Worm (Caenorhabditis elegans) whole organism, mixed stage, embryonic: Measurements from ENCODE around the gene Y47D3B.4.
A peak's percentile ranks its signal among the peaks of the same experiment; 100 is the strongest.

Source experiments
- M03D4.4 ChIP-seq: sonication (generic microtip); optimal IDR thresholded peaks from 2 replicates; lab custom pipeline; 2017; ENCODE audit warnings: mild to moderate bottlenecking, missing genetic modification characterization, missing compliant biosample characterization
- bed-3 ChIP-seq: fragments of 200-800 bp; sonication (Bioruptor generic); optimal IDR thresholded peaks from 3 replicates; lab custom pipeline; 2018; ENCODE audit warnings: mild to moderate bottlenecking, missing genetic modification characterization, moderate library complexity, missing compliant biosample characterization
- blmp-1 ChIP-seq: fragments of 150-350 bp; optimal IDR thresholded peaks from 2 replicates; lab custom pipeline; 2014; ENCODE audit warnings: missing biosample characterization, missing genetic modification characterization
- ceh-39 ChIP-seq: fragments of 150-350 bp; optimal IDR thresholded peaks from 2 replicates; lab custom pipeline; 2014; ENCODE audit warnings: missing biosample characterization, missing genetic modification characterization
- ceh-43 ChIP-seq: fragments of 200-800 bp; sonication (Bioruptor generic); optimal IDR thresholded peaks from 2 replicates; lab custom pipeline; 2018; ENCODE audit warnings: mild to moderate bottlenecking, missing genetic modification characterization, moderate library complexity, missing compliant biosample characterization
- ceh-83 ChIP-seq: fragments of 200-800 bp; sonication (Bioruptor generic); optimal IDR thresholded peaks from 2 replicates; lab custom pipeline; 2018; ENCODE audit warnings: mild to moderate bottlenecking, missing genetic modification characterization, missing compliant biosample characterization
- ces-1 ChIP-seq: fragments of 150-350 bp; optimal IDR thresholded peaks from 2 replicates; lab custom pipeline; 2014; ENCODE audit warnings: missing biosample characterization, missing genetic modification reagents, missing genetic modification characterization
- cnd-1 ChIP-seq: fragments of 200-800 bp; sonication (Bioruptor generic); optimal IDR thresholded peaks from 2 replicates; lab custom pipeline; 2018; ENCODE audit warnings: mild to moderate bottlenecking, missing genetic modification characterization, missing compliant biosample characterization
- elt-1 ChIP-seq: sonication (generic microtip); optimal IDR thresholded peaks from 2 replicates; lab custom pipeline; 2017; ENCODE audit warnings: missing genetic modification characterization, mild to moderate bottlenecking, missing compliant biosample characterization, antibody characterized with exemption, moderate library complexity, borderline replicate concordance; ENCODE audit not compliant: insufficient read depth
- elt-3 ChIP-seq: fragments of 150-350 bp; optimal IDR thresholded peaks from 2 replicates; lab custom pipeline; 2014; ENCODE audit warnings: missing biosample characterization, missing genetic modification characterization
- flh-1 ChIP-seq: fragments of 200-800 bp; sonication (Bioruptor generic); optimal IDR thresholded peaks from 2 replicates; lab custom pipeline; 2018; ENCODE audit warnings: mild to moderate bottlenecking, missing genetic modification characterization, moderate library complexity, missing compliant biosample characterization
- ham-2 ChIP-seq: fragments of 200-800 bp; sonication (Bioruptor generic); optimal IDR thresholded peaks from 2 replicates; lab custom pipeline; 2018; ENCODE audit warnings: mild to moderate bottlenecking, missing genetic modification characterization, missing compliant biosample characterization
- hlh-1 ChIP-seq: fragments of 150-350 bp; optimal IDR thresholded peaks from 2 replicates; lab custom pipeline; 2014; ENCODE audit warnings: missing biosample characterization, missing genetic modification reagents, missing genetic modification characterization
- lin-13 ChIP-seq: fragments of 150-350 bp; optimal IDR thresholded peaks from 2 replicates; lab custom pipeline; 2014; ENCODE audit warnings: missing biosample characterization, missing genetic modification characterization
- lin-32 ChIP-seq: fragments of 200-800 bp; sonication (Bioruptor generic); optimal IDR thresholded peaks from 2 replicates; lab custom pipeline; 2018; ENCODE audit warnings: mild to moderate bottlenecking, missing genetic modification characterization, missing compliant biosample characterization
- lsy-2 ChIP-seq: fragments of 150-350 bp; optimal IDR thresholded peaks from 2 replicates; lab custom pipeline; 2014; ENCODE audit warnings: missing biosample characterization, missing genetic modification characterization
- mab-5 ChIP-seq: fragments of 150-350 bp; optimal IDR thresholded peaks from 2 replicates; lab custom pipeline; 2014; ENCODE audit warnings: missing biosample characterization, missing genetic modification characterization
- mep-1 ChIP-seq: fragments of 150-350 bp; optimal IDR thresholded peaks from 2 replicates; lab custom pipeline; 2017; ENCODE audit warnings: missing biosample characterization, missing genetic modification reagents, missing genetic modification characterization, inconsistent platforms
- mls-2 ChIP-seq: sonication (generic microtip); optimal IDR thresholded peaks from 2 replicates; lab custom pipeline; 2016; ENCODE audit warnings: mild to moderate bottlenecking, missing genetic modification characterization, moderate library complexity, missing compliant biosample characterization
- nhr-12 ChIP-seq: fragments of 150-350 bp; optimal IDR thresholded peaks from 2 replicates; lab custom pipeline; 2014; ENCODE audit warnings: missing biosample characterization, missing genetic modification characterization
- nhr-2 ChIP-seq: fragments of 150-350 bp; optimal IDR thresholded peaks from 2 replicates; lab custom pipeline; 2014; ENCODE audit warnings: missing biosample characterization, missing genetic modification characterization
- nhr-237 ChIP-seq: fragments of 150-350 bp; optimal IDR thresholded peaks from 2 replicates; lab custom pipeline; 2014; ENCODE audit warnings: missing biosample characterization, missing genetic modification characterization
- nhr-28 ChIP-seq: fragments of 150-350 bp; optimal IDR thresholded peaks from 2 replicates; lab custom pipeline; 2014; ENCODE audit warnings: missing biosample characterization, missing genetic modification characterization
- nhr-76 ChIP-seq: sonication (generic microtip); optimal IDR thresholded peaks from 2 replicates; lab custom pipeline; 2017; ENCODE audit warnings: missing biosample characterization, missing genetic modification characterization
- pha-4 ChIP-seq: fragments of 150-350 bp; optimal IDR thresholded peaks from 2 replicates; lab custom pipeline; 2018; ENCODE audit warnings: missing biosample characterization, missing genetic modification reagents, missing genetic modification characterization
- sem-2 ChIP-seq: fragments of 200-800 bp; sonication (Bioruptor generic); optimal IDR thresholded peaks from 2 replicates; lab custom pipeline; 2018; ENCODE audit warnings: mild to moderate bottlenecking, missing genetic modification characterization, missing compliant biosample characterization
- sptf-1 ChIP-seq: sonication (generic microtip); optimal IDR thresholded peaks from 2 replicates; lab custom pipeline; 2017; ENCODE audit warnings: mild to moderate bottlenecking, missing genetic modification characterization, moderate library complexity, missing compliant biosample characterization
- unc-120 ChIP-seq: sonication (generic microtip); optimal IDR thresholded peaks from 2 replicates; lab custom pipeline; 2017; ENCODE audit warnings: missing genetic modification characterization, missing compliant biosample characterization; ENCODE audit not compliant: poor library complexity, severe bottlenecking
- unc-62 ChIP-seq: fragments of 150-350 bp; optimal IDR thresholded peaks from 2 replicates; lab custom pipeline; 2014; ENCODE audit warnings: missing biosample characterization, missing genetic modification reagents, missing genetic modification characterization
- zip-8 ChIP-seq: fragments of 150-350 bp; optimal IDR thresholded peaks from 2 replicates; lab custom pipeline; 2014; ENCODE audit warnings: missing biosample characterization, missing genetic modification characterization
- ztf-11 ChIP-seq: fragments of 150-350 bp; optimal IDR thresholded peaks from 2 replicates; lab custom pipeline; 2014; ENCODE audit warnings: missing biosample characterization, missing genetic modification characterization

The Y47D3B.4 gene

DNA sequence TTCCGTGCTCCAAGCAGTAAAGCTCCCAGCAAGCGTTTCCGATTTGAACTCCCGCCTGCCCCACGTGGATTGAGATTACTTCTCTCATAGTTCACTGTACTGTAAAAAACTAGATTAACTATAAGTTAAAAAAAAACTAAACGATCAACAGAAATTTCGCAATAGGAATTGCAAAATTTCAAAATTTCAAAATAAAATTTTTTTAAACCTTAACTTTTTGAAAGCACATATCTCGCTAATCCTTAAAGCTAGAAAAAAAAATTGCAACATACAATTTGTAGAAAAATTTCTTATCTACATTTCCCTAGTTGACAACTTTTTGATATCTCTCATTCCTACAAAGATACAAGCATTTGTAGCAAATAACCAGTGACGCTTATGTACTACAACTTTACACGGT is 33.5 kb upstream of the Y47D3B.4 start, which contains the start of gene tba-7:
Gene tba-7, minus strand, starts transcription at position 101 of the 400 bp plus-strand sequence.
- TF ChIP-seq nhr-237 (tag; lab: Kevin White, UChicago) (no peak), cnd-1 (tag; lab: Kevin White, UChicago) (no peak), bed-3 (GFP tag; lab: Kevin White, UChicago) (no peak), nhr-28 (no peak), ceh-39 (no peak), lsy-2 (tag; lab: Kevin White, UChicago) (no peak), pha-4 (tag; lab: Kevin White, UChicago) (no peak), elt-3 (tag; lab: Kevin White, UChicago) (no peak), zip-8 (tag; lab: Kevin White, UChicago) (no peak), M03D4.4 (tag; lab: Kevin White, UChicago) (no peak), flh-1 (no peak), elt-1 (no peak), nhr-2 (tag; lab: Kevin White, UChicago) (no peak)

DNA sequence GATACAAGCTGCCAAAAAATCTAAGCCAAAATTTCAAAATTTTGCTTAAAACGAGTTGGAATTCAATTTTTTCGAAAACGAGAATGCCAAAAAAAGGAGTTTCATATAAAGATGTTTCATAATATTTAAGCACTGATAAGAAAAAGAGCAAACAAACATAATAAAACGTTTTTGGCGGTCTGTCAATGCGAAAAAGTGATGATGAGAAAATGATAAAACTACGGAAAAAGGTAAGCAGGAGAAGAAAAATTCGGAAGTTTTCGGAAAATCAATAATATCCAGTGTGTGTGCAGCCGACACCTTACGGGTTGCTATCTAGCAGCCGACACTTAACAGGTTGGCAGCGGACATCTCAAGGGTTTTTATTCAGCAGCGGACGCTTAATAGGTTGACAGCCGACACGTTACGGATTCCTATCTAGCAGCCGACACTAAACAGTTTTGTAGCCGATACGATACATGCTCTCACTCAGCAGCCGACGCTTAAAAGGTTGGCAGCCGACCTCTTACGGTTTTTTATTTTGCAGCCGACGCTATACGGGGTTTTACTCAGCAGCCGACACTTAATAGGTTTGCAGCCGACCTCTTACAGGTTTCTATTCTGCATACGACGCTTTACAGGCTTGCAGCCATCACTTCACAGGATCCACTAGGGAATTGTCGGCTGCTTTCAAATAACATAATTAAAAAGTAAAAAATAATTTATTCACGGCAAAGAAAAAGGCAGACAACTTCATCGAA is 32.8 kb upstream of the Y47D3B.4 start:
- TF ChIP-seq pha-4 (tag; lab: Kevin White, UChicago) (no peak), unc-62 (GFP tag; lab: Kevin White, UChicago) (no peak), mab-5 (tag; lab: Kevin White, UChicago) (no peak), nhr-12 (tag; lab: Kevin White, UChicago) (no peak), unc-120 (no peak), sptf-1 (tag; lab: Kevin White, UChicago) (no peak)

ce11 chrIII:11377880-11378279 is 27.3 kb upstream of the Y47D3B.4 start, which contains the start of gene dpy-18:
dpy-18 (minus strand) TSS chrIII:11377980.
- TF ChIP-seq mls-2 (tag; lab: Kevin White, UChicago), result no peak
- no peak for TF ChIP-seq elt-3 (tag; lab: Kevin White, UChicago)
- TF ChIP-seq blmp-1, result no peak
- TF ChIP-seq zip-8 (tag; lab: Kevin White, UChicago), result no peak
- no peak for TF ChIP-seq unc-62 (GFP tag; lab: Kevin White, UChicago)
- no peak for TF ChIP-seq M03D4.4 (tag; lab: Kevin White, UChicago)
- TF ChIP-seq ztf-11, result no peak
- no peak for TF ChIP-seq lin-13 (tag; lab: Kevin White, UChicago)
- no peak for TF ChIP-seq ceh-39
- TF ChIP-seq nhr-76, result no peak

DNA sequence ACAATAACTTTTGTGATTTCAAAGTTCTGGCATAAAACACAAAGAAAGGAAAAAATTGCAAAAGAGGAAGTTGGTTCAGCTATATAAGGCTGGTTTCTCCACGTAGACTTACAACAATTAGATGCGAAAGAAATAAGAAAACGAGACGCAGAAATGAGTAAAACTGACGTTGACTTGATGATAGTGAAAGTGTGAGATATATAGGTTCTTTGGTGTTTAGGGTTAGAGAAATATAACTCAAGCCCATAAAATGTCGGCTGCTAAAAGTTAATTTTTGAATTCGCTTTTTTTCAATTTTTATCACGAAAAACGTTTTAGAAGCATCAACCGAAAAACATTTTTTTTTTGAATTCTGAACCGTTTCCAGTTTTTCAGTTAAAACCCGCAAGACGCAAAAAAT is 26.7 kb upstream of the Y47D3B.4 start:
- no peak for TF ChIP-seq nhr-2 (tag; lab: Kevin White, UChicago)
- TF ChIP-seq ceh-39, result no peak
- TF ChIP-seq blmp-1, result no peak
- TF ChIP-seq ham-2 (GFP tag; lab: Kevin White, UChicago), result no peak
- TF ChIP-seq mep-1, result no peak
- TF ChIP-seq ceh-43, result no peak
- no peak for TF ChIP-seq lin-32 (GFP tag; lab: Kevin White, UChicago)
- TF ChIP-seq, all 35 proteins: peak for 0

ce11 chrIII:11378910-11379309 is 26.2 kb upstream of the Y47D3B.4 start:
- no peak for TF ChIP-seq nhr-237 (tag; lab: Kevin White, UChicago)

- TF ChIP-seq unc-120 (no peak), unc-62 (GFP tag; lab: Kevin White, UChicago) (no peak), hlh-1 (tag; lab: Kevin White, UChicago) (peak; percentile 91), M03D4.4 (tag; lab: Kevin White, UChicago) (peak; percentile 22), blmp-1 (no peak), sem-2 (no peak), elt-3 (tag; lab: Kevin White, UChicago) (no peak), mls-2 (tag; lab: Kevin White, UChicago) (no peak), ceh-83 (GFP tag; lab: Kevin White, UChicago) (no peak), ces-1 (GFP tag; lab: Kevin White, UChicago) (no peak), lin-13 (tag; lab: Kevin White, UChicago) (no peak), flh-1 (no peak), sptf-1 (tag; lab: Kevin White, UChicago) (no peak), lsy-2 (tag; lab: Kevin White, UChicago) (no peak), ceh-39 (no peak), nhr-12 (tag; lab: Kevin White, UChicago) (no peak), cnd-1 (tag; lab: Kevin White, UChicago) (no peak)
These were observed 24.6 kb upstream of the Y47D3B.4 start for ce11 chrIII:11380555-11380954.
